Worm (Caenorhabditis elegans) whole organism, young adult: ENCODE data around the gene H04D03.4.

ENCODE experiments used
- B0035.1 ChIP-seq: sonication (generic microtip); optimal IDR thresholded peaks from 2 replicates; lab custom pipeline; 2016; ENCODE audit warnings: missing genetic modification characterization, mild to moderate bottlenecking, missing compliant biosample characterization, missing genotype, missing genetic modification reagents
- B0336.3 ChIP-seq: fragments of 200-800 bp; sonication (Bioruptor generic); IDR thresholded peaks from 2 replicates; pipeline ENCODE4 v1.3.6; 2022; ENCODE audit warnings: missing genetic modification characterization, missing compliant biosample characterization
- C17E4.6 ChIP-seq: fragments of 200-800 bp; sonication (Bioruptor generic); IDR thresholded peaks from 2 replicates; pipeline ENCODE4 v1.3.6; 2022; ENCODE audit warnings: missing genetic modification reagents, missing genetic modification characterization, missing compliant biosample characterization
- D2030.7 ChIP-seq: fragments of 200-800 bp; sonication (Bioruptor generic); IDR thresholded peaks from 2 replicates; pipeline ENCODE4 v1.3.6; 2022; ENCODE audit warnings: missing genetic modification reagents, missing genetic modification characterization, missing compliant biosample characterization
- F22D6.2 ChIP-seq: sonication (generic microtip); optimal IDR thresholded peaks from 2 replicates; lab custom pipeline; 2016; ENCODE audit warnings: mild to moderate bottlenecking, missing genetic modification characterization, missing compliant biosample characterization
- F33H1.4 ChIP-seq: fragments of 200-800 bp; sonication (Bioruptor generic); IDR thresholded peaks from 2 replicates; pipeline ENCODE4 v1.3.6; 2022; ENCODE audit warnings: missing genetic modification reagents, missing genetic modification characterization, missing compliant biosample characterization
- F39B2.1 ChIP-seq: fragments of 200-800 bp; sonication (Bioruptor generic); IDR thresholded peaks from 2 replicates; pipeline ENCODE4 v1.3.6; 2022; ENCODE audit warnings: missing genetic modification reagents, missing genetic modification characterization, missing compliant biosample characterization
- F52B5.7 ChIP-seq: sonication (generic microtip); optimal IDR thresholded peaks from 2 replicates; lab custom pipeline; 2016; ENCODE audit warnings: mild to moderate bottlenecking, missing genetic modification characterization, missing compliant biosample characterization
- T07F8.4 ChIP-seq: sonication (generic microtip); optimal IDR thresholded peaks from 2 replicates; lab custom pipeline; 2016; ENCODE audit warnings: mild to moderate bottlenecking, missing genetic modification characterization, moderate library complexity, missing compliant biosample characterization
- Y53G8AR.9 ChIP-seq: fragments of 200-800 bp; sonication (Bioruptor generic); conservative IDR thresholded peaks from 2 replicates; pipeline ENCODE4 v1.3.6; 2022; ENCODE audit warnings: missing genetic modification reagents, missing genetic modification characterization, missing compliant biosample characterization
- Y79H2A.3 ChIP-seq: fragments of 200-800 bp; sonication (Bioruptor generic); conservative IDR thresholded peaks from 2 replicates; pipeline ENCODE4 v1.3.6; 2022; ENCODE audit warnings: missing genetic modification reagents, missing genetic modification characterization, missing compliant biosample characterization
- ZK185.1 ChIP-seq: sonication (generic microtip); optimal IDR thresholded peaks from 2 replicates; lab custom pipeline; 2016; ENCODE audit warnings: mild to moderate bottlenecking, missing genetic modification characterization, missing compliant biosample characterization; ENCODE audit not compliant: poor library complexity, severe bottlenecking
- aptf-2 ChIP-seq: fragments of 200-800 bp; sonication (Bioruptor generic); conservative IDR thresholded peaks from 2 replicates; pipeline ENCODE4 v1.3.6; 2022; ENCODE audit warnings: missing genetic modification reagents, missing genetic modification characterization, missing compliant biosample characterization
- aptf-3 ChIP-seq: fragments of 200-800 bp; sonication (Bioruptor generic); IDR thresholded peaks from 2 replicates; pipeline ENCODE4 v1.3.6; 2022; ENCODE audit warnings: missing genetic modification characterization, missing compliant biosample characterization
- athp-1 ChIP-seq: sonication (generic microtip); optimal IDR thresholded peaks from 2 replicates; lab custom pipeline; 2017; ENCODE audit warnings: mild to moderate bottlenecking, missing genetic modification characterization, missing compliant biosample characterization
- attf-5 ChIP-seq: fragments of 200-800 bp; sonication (Bioruptor generic); optimal IDR thresholded peaks from 2 replicates; lab custom pipeline; 2018; ENCODE audit warnings: mild to moderate bottlenecking, missing genetic modification characterization, missing compliant biosample characterization
- bed-1 ChIP-seq: fragments of 200-800 bp; sonication (Bioruptor generic); IDR thresholded peaks from 2 replicates; pipeline ENCODE4 v1.3.6; 2022; ENCODE audit warnings: missing genetic modification reagents, missing genetic modification characterization, missing compliant biosample characterization
- ceh-100 ChIP-seq: fragments of 200-800 bp; sonication (Bioruptor generic); IDR thresholded peaks from 2 replicates; pipeline ENCODE4 v1.3.6; 2022; ENCODE audit warnings: missing genetic modification reagents, missing genetic modification characterization, missing compliant biosample characterization
- ceh-27 ChIP-seq: fragments of 200-800 bp; sonication (Bioruptor generic); optimal IDR thresholded peaks from 2 replicates; lab custom pipeline; 2018; ENCODE audit warnings: mild to moderate bottlenecking, missing genetic modification characterization, moderate library complexity, missing compliant biosample characterization
- ceh-58 ChIP-seq: fragments of 200-800 bp; sonication (Bioruptor generic); IDR thresholded peaks from 2 replicates; pipeline ENCODE4 v1.3.6; 2022; ENCODE audit warnings: missing genetic modification characterization, missing compliant biosample characterization
- dox-1 ChIP-seq: fragments of 200-800 bp; sonication (Bioruptor generic); IDR thresholded peaks from 2 replicates; pipeline ENCODE4 v1.3.6; 2022; ENCODE audit warnings: missing genetic modification reagents, missing genetic modification characterization, missing compliant biosample characterization
- efl-1 ChIP-seq: fragments of 150-350 bp; optimal IDR thresholded peaks from 2 replicates; lab custom pipeline; 2014; ENCODE audit warnings: missing biosample characterization, missing genetic modification reagents, missing genetic modification characterization
- ets-4 ChIP-seq: fragments of 200-800 bp; sonication (Bioruptor generic); optimal IDR thresholded peaks from 2 replicates; lab custom pipeline; 2018; ENCODE audit warnings: mild to moderate bottlenecking, missing genetic modification characterization, missing compliant biosample characterization
- hlh-12 ChIP-seq: sonication (generic microtip); optimal IDR thresholded peaks from 2 replicates; lab custom pipeline; 2016; ENCODE audit warnings: missing genetic modification characterization, missing compliant biosample characterization
- hlh-26 ChIP-seq: fragments of 200-800 bp; sonication (Bioruptor generic); conservative IDR thresholded peaks from 2 replicates; pipeline ENCODE4 v1.3.6; 2022; ENCODE audit warnings: missing genetic modification reagents, missing genetic modification characterization, missing compliant biosample characterization
- hsf-1 ChIP-seq: fragments of 200-800 bp; sonication (Bioruptor generic); IDR thresholded peaks from 2 replicates; pipeline ENCODE4 v1.3.6; 2022; ENCODE audit warnings: missing genetic modification reagents, missing genetic modification characterization, missing compliant biosample characterization
- lin-54 ChIP-seq: fragments of 200-800 bp; sonication (Bioruptor generic); optimal IDR thresholded peaks from 2 replicates; lab custom pipeline; 2018; ENCODE audit warnings: mild to moderate bottlenecking, missing genetic modification characterization, missing compliant biosample characterization
- lir-1 ChIP-seq: fragments of 200-800 bp; sonication (Bioruptor generic); conservative IDR thresholded peaks from 2 replicates; pipeline ENCODE4 v1.3.6; 2022; ENCODE audit warnings: missing genetic modification reagents, missing genetic modification characterization, missing compliant biosample characterization
- lsl-1 ChIP-seq: fragments of 200-800 bp; sonication (Bioruptor generic); optimal IDR thresholded peaks from 2 replicates; lab custom pipeline; 2018; ENCODE audit warnings: mild to moderate bottlenecking, missing genetic modification characterization, moderate library complexity, missing compliant biosample characterization
- madf-6 ChIP-seq: fragments of 200-800 bp; sonication (Bioruptor generic); IDR thresholded peaks from 2 replicates; pipeline ENCODE4 v1.3.6; 2022; ENCODE audit warnings: missing genetic modification reagents, missing genetic modification characterization, missing compliant biosample characterization
- mes-4 ChIP-seq: sonication (generic microtip); optimal IDR thresholded peaks from 2 replicates; lab custom pipeline; 2016; ENCODE audit warnings: missing genotype, missing genetic modification characterization, missing compliant biosample characterization
- mxl-1 ChIP-seq: sonication (generic microtip); optimal IDR thresholded peaks from 2 replicates; lab custom pipeline; 2016; ENCODE audit warnings: missing genetic modification characterization, missing compliant biosample characterization
- nhr-179 ChIP-seq: sonication (generic microtip); optimal IDR thresholded peaks from 2 replicates; lab custom pipeline; 2016; ENCODE audit warnings: mild to moderate bottlenecking, missing genetic modification characterization, missing compliant biosample characterization
- nhr-27 ChIP-seq: fragments of 200-800 bp; sonication (Bioruptor generic); optimal IDR thresholded peaks from 2 replicates; lab custom pipeline; 2018; ENCODE audit warnings: mild to moderate bottlenecking, missing genetic modification characterization, moderate library complexity, missing compliant biosample characterization
- nhr-80 ChIP-seq: sonication (generic microtip); optimal IDR thresholded peaks from 2 replicates; lab custom pipeline; 2016; ENCODE audit warnings: missing genetic modification characterization, missing compliant biosample characterization
- pbrm-1 ChIP-seq: fragments of 200-800 bp; sonication (Bioruptor generic); IDR thresholded peaks from 2 replicates; pipeline ENCODE4 v1.3.6; 2022; ENCODE audit warnings: missing genetic modification reagents, missing genetic modification characterization, missing compliant biosample characterization
- pha-4 ChIP-seq: fragments of 150-350 bp; sonication (generic microtip); optimal IDR thresholded peaks from 2 replicates; lab custom pipeline; 2014; ENCODE audit warnings: missing biosample characterization, missing genetic modification reagents, missing genetic modification characterization
- repo-1 ChIP-seq: sonication (generic microtip); optimal IDR thresholded peaks from 2 replicates; lab custom pipeline; 2017; ENCODE audit warnings: mild to moderate bottlenecking, missing genetic modification characterization, missing compliant biosample characterization
- sdz-38 ChIP-seq: sonication (generic microtip); optimal IDR thresholded peaks from 2 replicates; lab custom pipeline; 2016; ENCODE audit warnings: missing genotype, missing genetic modification characterization, missing compliant biosample characterization
- snpc-4 ChIP-seq, 5 experiments: fragments of 150-350 bp in 1 of 5; sonication (generic microtip) in 4 of 5; optimal IDR thresholded peaks; 2 replicates each; lab custom pipeline; 2014 to 2018; ENCODE audit warnings: missing genetic modification characterization in 5 of 5, missing biosample characterization in 3 of 5, antibody characterized with exemption in 2 of 5, mild to moderate bottlenecking in 2 of 5, missing compliant biosample characterization in 2 of 5, missing genotype in 2 of 5, moderate library complexity in 2 of 5, missing genetic modification reagents in 1 of 5
- somi-1 ChIP-seq: fragments of 200-800 bp; sonication (Bioruptor generic); optimal IDR thresholded peaks from 2 replicates; lab custom pipeline; 2018; ENCODE audit warnings: mild to moderate bottlenecking, missing genetic modification characterization, missing compliant biosample characterization
- tbx-9 ChIP-seq: sonication (generic microtip); optimal IDR thresholded peaks from 2 replicates; lab custom pipeline; 2016; ENCODE audit warnings: borderline replicate concordance, missing genetic modification characterization, inconsistent platforms, missing compliant biosample characterization
- tlf-1 ChIP-seq: fragments of 200-800 bp; sonication (Bioruptor generic); optimal IDR thresholded peaks from 2 replicates; lab custom pipeline; 2018; ENCODE audit warnings: mild to moderate bottlenecking, missing genetic modification characterization, missing compliant biosample characterization
- unc-62 ChIP-seq: fragments of 150-350 bp; optimal IDR thresholded peaks from 2 replicates; lab custom pipeline; 2014; ENCODE audit warnings: missing biosample characterization, missing genetic modification reagents, missing genetic modification characterization
- xnd-1 ChIP-seq: sonication (generic microtip); optimal IDR thresholded peaks from 2 replicates; lab custom pipeline; 2016; ENCODE audit warnings: missing genotype, missing genetic modification reagents, missing genetic modification characterization, missing compliant biosample characterization
- zim-3 ChIP-seq: sonication (generic microtip); optimal IDR thresholded peaks from 2 replicates; lab custom pipeline; 2017; ENCODE audit warnings: mild to moderate bottlenecking, missing genetic modification characterization, moderate library complexity, missing compliant biosample characterization
- ztf-18 ChIP-seq: sonication (generic microtip); optimal IDR thresholded peaks from 2 replicates; lab custom pipeline; 2016; ENCODE audit warnings: missing genotype, mild to moderate bottlenecking, missing genetic modification characterization, missing compliant biosample characterization
- ztf-22 ChIP-seq: fragments of 200-800 bp; sonication (Bioruptor generic); optimal IDR thresholded peaks from 2 replicates; lab custom pipeline; 2018; ENCODE audit warnings: mild to moderate bottlenecking, missing genetic modification characterization, moderate library complexity, missing compliant biosample characterization

H04D03.4 gene

ce11 chrIII:10442355-10443140, 8.4 kb downstream of the H04D03.4 start, which contains the start of the genes H04D03.2 and ecps-2:
Gene H04D03.2, minus strand, starts transcription at chrIII:10442405.
Gene ecps-2, plus strand, starts transcription at chrIII:10443090.
- TF ChIP-seq ztf-18 (no peak), somi-1 (no peak), ceh-100 (GFP tag; lab: Robert Waterston, UW) (no peak), ZK185.1 (tag; lab: Kevin White, UChicago) (no peak), repo-1 (no peak), dox-1 (GFP tag; lab: Robert Waterston, UW) (no peak), nhr-27 (tag; lab: Kevin White, UChicago) (no peak), lin-54 (GFP tag; lab: Kevin White, UChicago) (peak; percentile 56), sdz-38 (tag; lab: Kevin White, UChicago) (no peak), hlh-26 (no peak), mes-4 (tag; lab: Kevin White, UChicago) (no peak), attf-5 (GFP tag; lab: Kevin White, UChicago) (no peak), ceh-27 (GFP tag; lab: Kevin White, UChicago) (no peak), Y79H2A.3 (GFP tag; lab: Robert Waterston, UW) (no peak), madf-6 (GFP tag; lab: Robert Waterston, UW) (peak; percentile 85), ztf-22 (no peak), hlh-12 (tag; lab: Kevin White, UChicago) (no peak), lir-1 (GFP tag; lab: Robert Waterston, UW) (no peak), ets-4 (GFP tag; lab: Kevin White, UChicago) (no peak), T07F8.4 (tag; lab: Kevin White, UChicago) (no peak), athp-1 (tag; lab: Kevin White, UChicago) (no peak), snpc-4 (GFP tag; optimal IDR thresholded peaks at IDR 0.05; lab: Kevin White, UChicago) (no peak), snpc-4 (tag; optimal IDR thresholded peaks at IDR 0.05; lab: Kevin White, UChicago) (no peak), nhr-80 (no peak), aptf-2 (GFP tag; lab: Robert Waterston, UW) (no peak), D2030.7 (GFP tag; lab: Robert Waterston, UW) (0 out of 2 replicates have a peak, but pooled peaks have one; percentile 10), zim-3 (tag; lab: Kevin White, UChicago) (no peak), lsl-1 (GFP tag; lab: Kevin White, UChicago) (peak; percentile 82), pbrm-1 (GFP tag; lab: Robert Waterston, UW) (no peak), hsf-1 (GFP tag; lab: Robert Waterston, UW) (no peak), Y53G8AR.9 (GFP tag; lab: Robert Waterston, UW) (no peak), bed-1 (GFP tag; lab: Robert Waterston, UW) (no peak), ceh-58 (GFP tag; lab: Robert Waterston, UW) (no peak), F22D6.2 (tag; lab: Kevin White, UChicago) (no peak), C17E4.6 (GFP tag; lab: Robert Waterston, UW) (no peak), F33H1.4 (peak; percentile 82), aptf-3 (GFP tag; lab: Robert Waterston, UW) (no peak), nhr-179 (tag; lab: Kevin White, UChicago) (no peak), xnd-1 (tag; lab: Kevin White, UChicago) (peak; percentile 72), B0035.1 (tag; lab: Kevin White, UChicago) (no peak), efl-1 (GFP tag; lab: Kevin White, UChicago) (peak; percentile 25), tlf-1 (no peak), F39B2.1 (GFP tag; lab: Robert Waterston, UW) (no peak), tbx-9 (tag; lab: Kevin White, UChicago) (no peak), unc-62 (GFP tag; lab: Kevin White, UChicago) (no peak), pha-4 (tag; lab: Kevin White, UChicago) (no peak), B0336.3 (GFP tag; lab: Robert Waterston, UW) (no peak), F52B5.7 (tag; lab: Kevin White, UChicago) (no peak), mxl-1 (tag; lab: Kevin White, UChicago) (no peak)
